Worm (Caenorhabditis elegans) whole organism, L2 larva: Measurements from ENCODE around the gene W10G6.6.

Experiments used
- unc-39 ChIP-seq: fragments of 150-350 bp; optimal IDR thresholded peaks from 2 replicates; lab custom pipeline; 2014; ENCODE audit warnings: missing biosample characterization, missing genetic modification characterization
- unc-62 ChIP-seq: fragments of 150-350 bp; optimal IDR thresholded peaks from 2 replicates; lab custom pipeline; 2014; ENCODE audit warnings: missing biosample characterization, missing genetic modification reagents, missing genetic modification characterization

DNA sequence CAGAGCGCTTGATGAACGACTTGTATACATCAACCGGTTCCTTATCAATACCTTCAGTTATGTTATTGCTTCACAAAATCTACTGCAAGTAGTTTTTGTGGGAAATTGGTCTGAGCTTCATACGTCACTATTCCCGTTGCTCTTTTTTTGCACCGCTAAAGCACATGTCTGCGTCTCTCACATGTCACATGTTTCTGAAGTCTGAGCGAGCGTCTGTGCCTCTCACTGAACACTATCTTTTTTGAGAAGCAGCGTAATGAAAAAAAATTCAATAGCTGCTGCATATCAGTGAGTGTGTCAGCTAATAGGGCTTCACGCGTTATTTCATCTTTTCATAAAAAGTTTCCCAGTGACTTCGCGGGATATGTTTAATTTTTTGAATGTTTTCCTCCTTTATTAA, 32.3 kb downstream of the W10G6.6 start:
- TF ChIP-seq unc-62 (GFP tag; lab: Kevin White, UChicago) (no peak), unc-39 (no peak)
